Worm (Caenorhabditis elegans): Measurements from ENCODE around the gene ccdc-149.

ccdc-149 gene

DNA sequence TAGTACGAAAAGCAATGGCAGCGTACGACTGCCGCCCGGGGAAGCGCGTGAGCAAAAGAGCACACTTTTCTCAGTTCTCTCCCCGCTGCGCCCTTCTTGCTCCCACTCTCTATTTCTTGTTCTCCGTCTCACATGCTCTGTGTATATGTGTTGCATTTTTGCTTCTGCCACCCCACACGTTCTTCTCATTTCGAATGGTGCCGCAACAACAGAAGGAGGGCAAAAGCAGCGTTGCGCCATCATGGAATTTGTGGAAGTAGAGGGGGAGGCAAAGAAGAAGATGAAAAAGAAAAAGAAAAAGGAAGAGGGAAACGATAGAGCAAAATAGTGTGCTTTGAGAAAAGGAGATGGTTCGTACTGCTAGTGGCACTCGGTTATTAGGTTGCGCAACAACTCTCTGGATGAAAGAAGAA, 43.9 kb downstream of the ccdc-149 start:
- no peak for TF ChIP-seq Y5F2A.4 (GFP tag; optimal IDR thresholded peaks at IDR 0.05)
- TF ChIP-seq arid-1 (GFP tag; conservative IDR thresholded peaks at IDR 0.05): 0 out of 2 replicates have a peak, but pooled peaks have one; percentile 41
- no peak for TF ChIP-seq zip-2 (tag; optimal IDR thresholded peaks at IDR 0.05)
- TF ChIP-seq F44E2.7 (GFP tag; IDR thresholded peaks at IDR 0.05): no peak
- peak; percentile 89 for TF ChIP-seq mep-1 (tag; optimal IDR thresholded peaks at IDR 0.05)
- TF ChIP-seq ctbp-1 (GFP tag; IDR thresholded peaks at IDR 0.05): peak; percentile 80
- peak; percentile 65 for TF ChIP-seq mxl-3 (GFP tag; optimal IDR thresholded peaks at IDR 0.05)
- TF ChIP-seq F10B5.3 (tag; optimal IDR thresholded peaks at IDR 0.05): no peak
- no peak for TF ChIP-seq zag-1 (tag; optimal IDR thresholded peaks at IDR 0.05)
- no peak for TF ChIP-seq ceh-20 (GFP tag; IDR thresholded peaks at IDR 0.05)
- TF ChIP-seq lin-38 (GFP tag; IDR thresholded peaks at IDR 0.05): 0 out of 2 replicates have a peak, but pooled peaks have one; percentile 19
- no peak for TF ChIP-seq zfp-2 (tag; optimal IDR thresholded peaks at IDR 0.05)
- no peak for TF ChIP-seq Y75B8A.6 (GFP tag; IDR thresholded peaks at IDR 0.05)
- TF ChIP-seq pha-4 (GFP tag; IDR thresholded peaks at IDR 0.05): peak; percentile 44; the same call in 1 of the 2 replicates
- TF ChIP-seq pha-4 (tag; optimal IDR thresholded peaks at IDR 0.05): no peak
- TF ChIP-seq mes-2 (tag; optimal IDR thresholded peaks at IDR 0.05; ENCODE audit: poor library complexity, severe bottlenecking): peak; percentile 55
- TF ChIP-seq tra-1 (GFP tag; IDR thresholded peaks at IDR 0.05): no peak
- TF ChIP-seq nhr-77 (tag; optimal IDR thresholded peaks at IDR 0.05): no peak
- TF ChIP-seq vab-7 (GFP tag; IDR thresholded peaks at IDR 0.05): no peak
- TF ChIP-seq skn-1 (tag; optimal IDR thresholded peaks at IDR 0.05): no peak
- TF ChIP-seq ama-1 (optimal IDR thresholded peaks at IDR 0.05): peak; percentile 61
- TF ChIP-seq ztf-11 (tag; optimal IDR thresholded peaks at IDR 0.05): no peak
- no peak for TF ChIP-seq nhr-237 (tag; optimal IDR thresholded peaks at IDR 0.05)
- 0 out of 2 replicates have a peak, but pooled peaks have one; percentile 57 for TF ChIP-seq daf-19 (GFP tag; conservative IDR thresholded peaks at IDR 0.05)
- TF ChIP-seq ZK337.2 (GFP tag; IDR thresholded peaks at IDR 0.05): 0 out of 2 replicates have a peak, but pooled peaks have one; percentile 5
- TF ChIP-seq nhr-11 (tag; optimal IDR thresholded peaks at IDR 0.05): peak; percentile 59
- no peak for TF ChIP-seq D1046.2 (GFP tag; IDR thresholded peaks at IDR 0.05)
- no peak for TF ChIP-seq jun-1 (tag; optimal IDR thresholded peaks at IDR 0.05)
- no peak for TF ChIP-seq pqm-1 (tag; optimal IDR thresholded peaks at IDR 0.05)
- no peak for TF ChIP-seq lir-3 (tag; optimal IDR thresholded peaks at IDR 0.05)
- peak; percentile 21 for TF ChIP-seq spr-1 (tag; optimal IDR thresholded peaks at IDR 0.05)
- no peak for TF ChIP-seq nhr-25 (tag; optimal IDR thresholded peaks at IDR 0.05; ENCODE audit: borderline replicate concordance, insufficient read depth)
- no peak for TF ChIP-seq nhr-10 (tag; optimal IDR thresholded peaks at IDR 0.05)
- no peak for TF ChIP-seq nhr-76 (tag; optimal IDR thresholded peaks at IDR 0.05)
- peak; percentile 59 to 65 for TF ChIP-seq lsy-2 (tag; optimal IDR thresholded peaks at IDR 0.05)
- TF ChIP-seq cey-2 (tag; optimal IDR thresholded peaks at IDR 0.05; ENCODE audit: borderline replicate concordance, insufficient read depth): no peak
- TF ChIP-seq dmd-8 (GFP tag; IDR thresholded peaks at IDR 0.05): no peak; the same call in 1 of the 2 replicates
- TF ChIP-seq ZK546.5 (tag; optimal IDR thresholded peaks at IDR 0.05): no peak
- TF ChIP-seq set-16 (GFP tag; IDR thresholded peaks at IDR 0.05): peak; percentile 67
- TF ChIP-seq aha-1 (tag): peak; percentile 95
- no peak for TF ChIP-seq T26A8.4 (GFP tag; IDR thresholded peaks at IDR 0.05)
- TF ChIP-seq lin-29 (GFP tag; IDR thresholded peaks at IDR 0.05): no peak
- TF ChIP-seq nhr-28 (tag; optimal IDR thresholded peaks at IDR 0.05): no peak
- no peak for TF ChIP-seq lim-7 (GFP tag; IDR thresholded peaks at IDR 0.05)
- no peak for TF ChIP-seq aly-2 (tag; optimal IDR thresholded peaks at IDR 0.05)
- TF ChIP-seq attf-4 (tag; optimal IDR thresholded peaks at IDR 0.05): no peak
- TF ChIP-seq sdz-12 (GFP tag; optimal IDR thresholded peaks at IDR 0.05): no peak
- TF ChIP-seq nhr-48 (tag; optimal IDR thresholded peaks at IDR 0.05): no peak
- TF ChIP-seq F37D6.2 (tag; optimal IDR thresholded peaks at IDR 0.05): peak; percentile 66
- no peak for TF ChIP-seq spr-3 (GFP tag; optimal IDR thresholded peaks at IDR 0.05)
- no peak for TF ChIP-seq R02D3.7 (tag; optimal IDR thresholded peaks at IDR 0.05)
- TF ChIP-seq nhr-102 (tag; optimal IDR thresholded peaks at IDR 0.05): no peak
- no peak for TF ChIP-seq zfp-3 (GFP tag; conservative IDR thresholded peaks at IDR 0.05)

All from whole organism, L4 larva.